Fruit fly (Drosophila melanogaster): ENCODE results near the gene Ref2.

- TF ChIP-seq CTCF (optimal IDR thresholded peaks at IDR 0.05) (no peak), CG8478 (optimal IDR thresholded peaks at IDR 0.05) (no peak)
Measured at dm6 chr2L:12623099-12623498, 23.1 kb downstream of the Ref2 start.
